Fruit fly (Drosophila melanogaster): ENCODE measurements around the gene rn.

- no peak for TF ChIP-seq CG10462 (GFP tag; optimal IDR thresholded peaks at IDR 0.05)
- no peak for TF ChIP-seq ftz-f1 (GFP tag; optimal IDR thresholded peaks at IDR 0.05)
- TF ChIP-seq nmo (GFP tag; optimal IDR thresholded peaks at IDR 0.05), result no peak
- no peak for TF ChIP-seq tgo (GFP tag; IDR thresholded peaks at IDR 0.05)
- TF ChIP-seq NK7.1 (GFP tag; optimal IDR thresholded peaks at IDR 0.05), result no peak
- TF ChIP-seq dati (GFP tag; IDR thresholded peaks at IDR 0.05), result no peak
- no peak for TF ChIP-seq Ssrp (tag; optimal IDR thresholded peaks at IDR 0.05)
Measured at dm6 chr3R:7265567-7266208, 43.7 kb downstream of the rn start, which contains the start of the genes Gld and Syt4.
